Fruit fly (Drosophila melanogaster) whole organism, adult: ENCODE measurements around the gene CG45066.

ENCODE experiments used
- CG11617 ChIP-seq: fragments of 200-800 bp; sonication (Bioruptor generic); optimal IDR thresholded peaks from 2 replicates; lab custom pipeline; 2017; ENCODE audit warnings: mild to moderate bottlenecking, missing biosample characterization, missing genetic modification reagents, missing genetic modification characterization
- CG14711 ChIP-seq: fragments of 200-800 bp; sonication (Bioruptor generic); optimal IDR thresholded peaks from 2 replicates; lab custom pipeline; 2018; ENCODE audit warnings: missing biosample characterization, mild to moderate bottlenecking, missing genetic modification characterization, moderate library complexity
- CG33017 ChIP-seq: fragments of 200-800 bp; sonication (Bioruptor generic); optimal IDR thresholded peaks from 2 replicates; lab custom pipeline; 2018; ENCODE audit warnings: missing biosample characterization, mild to moderate bottlenecking, missing genetic modification characterization, moderate library complexity
- CG5204 ChIP-seq: fragments of 200-800 bp; sonication (Bioruptor generic); optimal IDR thresholded peaks from 2 replicates; lab custom pipeline; 2016; ENCODE audit warnings: missing biosample characterization, missing genetic modification characterization
- CG7045 ChIP-seq: fragments of 200-800 bp; sonication (Bioruptor generic); optimal IDR thresholded peaks from 2 replicates; lab custom pipeline; 2017; ENCODE audit warnings: missing biosample characterization, mild to moderate bottlenecking, missing genetic modification characterization
- Clk ChIP-seq: fragments of 200-800 bp; sonication (Bioruptor generic); optimal IDR thresholded peaks from 2 replicates; lab custom pipeline; 2017; ENCODE audit warnings: missing biosample characterization, missing genetic modification characterization
- Crg-1 ChIP-seq: fragments of 200-800 bp; sonication (Bioruptor generic); optimal IDR thresholded peaks from 2 replicates; lab custom pipeline; 2016; ENCODE audit warnings: missing biosample characterization, missing genetic modification characterization
- Hr96 ChIP-seq: fragments of 200-800 bp; sonication (Bioruptor generic); optimal IDR thresholded peaks from 2 replicates; lab custom pipeline; 2016; ENCODE audit warnings: missing biosample characterization, missing genetic modification characterization
- Mnt ChIP-seq: fragments of 200-800 bp; sonication (Bioruptor generic); optimal IDR thresholded peaks from 2 replicates; lab custom pipeline; 2016; ENCODE audit warnings: missing biosample characterization, mild to moderate bottlenecking, missing genetic modification characterization
- cic ChIP-seq: fragments of 200-800 bp; sonication (Bioruptor generic); optimal IDR thresholded peaks from 2 replicates; lab custom pipeline; 2017; ENCODE audit warnings: missing biosample characterization, mild to moderate bottlenecking, missing genetic modification characterization, moderate library complexity
- kay ChIP-seq: fragments of 200-800 bp; sonication (Bioruptor generic); peaks from one replicate; lab custom pipeline; 2016; ENCODE audit warnings: missing biosample characterization, missing genetic modification characterization, borderline replicate concordance
- ovo ChIP-seq: fragments of 200-800 bp; sonication (Bioruptor generic); optimal IDR thresholded peaks from 2 replicates; lab custom pipeline; 2016; ENCODE audit warnings: missing biosample characterization, missing genetic modification characterization
- toe ChIP-seq: fragments of 200-800 bp; sonication (Bioruptor generic); optimal IDR thresholded peaks from 2 replicates; lab custom pipeline; 2016; ENCODE audit warnings: missing biosample characterization, missing genetic modification characterization

- no peak for TF ChIP-seq cic
- peak; percentile 21 for TF ChIP-seq CG7045 (GFP tag; lab: Kevin White, UChicago)
- no peak for TF ChIP-seq Clk (GFP tag; lab: Kevin White, UChicago)
- no peak for TF ChIP-seq Hr96 (GFP tag; lab: Kevin White, UChicago)
- no peak for TF ChIP-seq Crg-1 (GFP tag; lab: Kevin White, UChicago)
- no peak for TF ChIP-seq kay
- TF ChIP-seq toe (GFP tag; lab: Kevin White, UChicago), result no peak
- no peak for TF ChIP-seq CG5204
- peak; percentile 57 for TF ChIP-seq Mnt (GFP tag; lab: Kevin White, UChicago)
- no peak for TF ChIP-seq CG33017
- TF ChIP-seq CG11617 (GFP tag; lab: Kevin White, UChicago), result peak; percentile 10
- no peak for TF ChIP-seq ovo (GFP tag; lab: Kevin White, UChicago)
- TF ChIP-seq CG14711 (tag; lab: Kevin White, UChicago), result peak; percentile 98
Measured at dm6 chr3L:3143383-3143962, 32.4 kb upstream of the CG45066 start, which contains the start of the genes CG11537 and Alg2.
